In the genomic region with DNA sequence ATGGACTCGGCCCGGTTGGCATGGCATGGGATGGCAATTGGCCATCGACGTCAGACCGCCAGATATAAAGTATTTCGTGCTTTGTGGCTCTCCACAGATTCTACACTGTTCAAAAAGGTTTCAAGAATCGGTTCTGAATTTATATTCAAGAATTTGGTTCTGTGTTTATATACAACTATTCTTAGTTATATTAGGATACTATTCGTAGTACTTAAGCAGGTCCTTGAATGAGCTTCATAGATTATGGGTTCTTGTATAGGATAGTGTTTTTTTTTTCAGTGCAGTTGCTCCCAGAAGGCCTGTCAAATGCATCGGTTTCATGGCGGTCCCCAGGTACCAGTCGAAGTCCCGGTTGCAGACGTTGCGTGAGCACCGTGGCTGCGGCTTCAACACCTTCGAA, we compare ENCODE assay signal across 1 fruit fly cellular context.
TF ChIP-seq lines count a peak whose summit lies in the region.

No protein-coding gene starts in this region.

TF ChIP-seq in whole organism, embryonic, 481 proteins besides CTCF, POLR2A, EP300 and RAD21 (continued from another document):
- TF ChIP-seq CG1529 (GFP tag; optimal IDR thresholded peaks at IDR 0.05; lab: Kevin White, UChicago) (no peak), pnt (GFP tag; optimal IDR thresholded peaks at IDR 0.05; lab: Kevin White, UChicago) (no peak), Sry-β (GFP tag; optimal IDR thresholded peaks at IDR 0.05; lab: Kevin White, UChicago) (no peak), CG30431 (GFP tag; optimal IDR thresholded peaks at IDR 0.05; lab: Kevin White, UChicago) (peak; percentile 3), CG18262 (tag; optimal IDR thresholded peaks at IDR 0.05; lab: Kevin White, UChicago) (peak; percentile 45), CG4820 (GFP tag; optimal IDR thresholded peaks at IDR 0.05; lab: Kevin White, UChicago) (peak; percentile 35), CG1602 (GFP tag; optimal IDR thresholded peaks at IDR 0.05; lab: Kevin White, UChicago) (peak; percentile 5), CG3065 (GFP tag; optimal IDR thresholded peaks at IDR 0.05; lab: Kevin White, UChicago) (no peak), Xbp1 (GFP tag; optimal IDR thresholded peaks at IDR 0.05; lab: Kevin White, UChicago) (peak; percentile 37), CG4404 (GFP tag; IDR thresholded peaks at IDR 0.05; lab: Robert Waterston, UW) (peak; percentile 51), bowl (GFP tag; IDR thresholded peaks at IDR 0.05; lab: Robert Waterston, UW) (no peak), so (GFP tag; IDR thresholded peaks at IDR 0.05; lab: Robert Waterston, UW) (no peak), YL-1 (GFP tag; optimal IDR thresholded peaks at IDR 0.05; lab: Kevin White, UChicago) (no peak), CG10979 (tag; optimal IDR thresholded peaks at IDR 0.05; lab: Kevin White, UChicago) (peak; percentile 43), gem (tag; optimal IDR thresholded peaks at IDR 0.05; lab: Kevin White, UChicago) (peak; percentile 39), CG17385 (GFP tag; optimal IDR thresholded peaks at IDR 0.05; lab: Kevin White, UChicago) (no peak), Drgx (GFP tag; IDR thresholded peaks at IDR 0.05; lab: Robert Waterston, UW) (peak; percentile 79), ham (GFP tag; IDR thresholded peaks at IDR 0.05; lab: Robert Waterston, UW) (no peak), Pdp1 (GFP tag; optimal IDR thresholded peaks at IDR 0.05; lab: Kevin White, UChicago) (peak in 1 of 2 experiments; percentile 14), klu (GFP tag; IDR thresholded peaks at IDR 0.05; lab: Robert Waterston, UW) (no peak), trem (tag; optimal IDR thresholded peaks at IDR 0.05; lab: Kevin White, UChicago) (no peak), Trl (optimal IDR thresholded peaks at IDR 0.05; lab: Kevin White, UChicago) (no peak), Trl (GFP tag; optimal IDR thresholded peaks at IDR 0.05; lab: Kevin White, UChicago) (no peak), CG12769 (tag; optimal IDR thresholded peaks at IDR 0.05; lab: Kevin White, UChicago) (no peak), CG2116 (GFP tag; optimal IDR thresholded peaks at IDR 0.05; lab: Kevin White, UChicago) (no peak), lola (GFP tag; optimal IDR thresholded peaks at IDR 0.05; lab: Kevin White, UChicago) (peak in 1 of 3 experiments; percentile 41), ci (GFP tag; IDR thresholded peaks at IDR 0.05; lab: Robert Waterston, UW) (0 out of 3 replicates have a peak, but pooled peaks have one; percentile 19), org-1 (GFP tag; optimal IDR thresholded peaks at IDR 0.05; lab: Kevin White, UChicago) (no peak), Hr39 (optimal IDR thresholded peaks at IDR 0.05; lab: Kevin White, UChicago) (no peak), Awh (GFP tag; IDR thresholded peaks at IDR 0.05; lab: Robert Waterston, UW) (peak; percentile 30; the same call in 1 of the 2 replicates), pum (GFP tag; optimal IDR thresholded peaks at IDR 0.05; lab: Kevin White, UChicago) (peak; percentile 16), Blimp-1 (GFP tag; optimal IDR thresholded peaks at IDR 0.05; lab: Kevin White, UChicago) (peak; percentile 33), lbe (GFP tag; optimal IDR thresholded peaks at IDR 0.05; lab: Kevin White, UChicago) (peak; percentile 93), C15 (GFP tag; IDR thresholded peaks at IDR 0.05; lab: Robert Waterston, UW) (no peak), Side (GFP tag; optimal IDR thresholded peaks at IDR 0.05; lab: Kevin White, UChicago) (no peak), dysf (GFP tag; IDR thresholded peaks at IDR 0.05; lab: Robert Waterston, UW) (no peak), unpg (GFP tag; optimal IDR thresholded peaks at IDR 0.05; lab: Kevin White, UChicago) (peak; percentile 30), CG10209 (GFP tag; optimal IDR thresholded peaks at IDR 0.05; lab: Kevin White, UChicago) (no peak), pros (GFP tag; optimal IDR thresholded peaks at IDR 0.05; lab: Kevin White, UChicago) (no peak), chif (GFP tag; optimal IDR thresholded peaks at IDR 0.05; lab: Kevin White, UChicago) (peak; percentile 15 to 29), Abd-B (GFP tag; optimal IDR thresholded peaks at IDR 0.05; lab: Kevin White, UChicago) (no peak), CG31388 (GFP tag; optimal IDR thresholded peaks at IDR 0.05; lab: Kevin White, UChicago) (no peak), nom (GFP tag; optimal IDR thresholded peaks at IDR 0.05; lab: Kevin White, UChicago) (peak; percentile 82), HLHmδ (GFP tag; optimal IDR thresholded peaks at IDR 0.05; lab: Kevin White, UChicago) (no peak), sqz (GFP tag; optimal IDR thresholded peaks at IDR 0.05; lab: Kevin White, UChicago) (no peak), Sox102F (GFP tag; optimal IDR thresholded peaks at IDR 0.05; lab: Kevin White, UChicago) (no peak), CG16815 (GFP tag; optimal IDR thresholded peaks at IDR 0.05; lab: Kevin White, UChicago) (peak; percentile 9), CG31441 (GFP tag; IDR thresholded peaks at IDR 0.05; lab: Robert Waterston, UW) (peak; percentile 33; the same call in 1 of the 2 replicates), ttk (GFP tag; IDR thresholded peaks at IDR 0.05; lab: Robert Waterston, UW) (no peak), nmo (GFP tag; optimal IDR thresholded peaks at IDR 0.05; lab: Kevin White, UChicago) (peak; percentile 20), CG4424 (GFP tag; optimal IDR thresholded peaks at IDR 0.05; lab: Kevin White, UChicago) (peak; percentile 21), sens (GFP tag; lab: Kevin White, UChicago) (peak; percentile 61), CG1233 (GFP tag; optimal IDR thresholded peaks at IDR 0.05; lab: Kevin White, UChicago) (no peak), Ravus (GFP tag; IDR thresholded peaks at IDR 0.05; lab: Robert Waterston, UW) (no peak), Xrp1 (GFP tag; IDR thresholded peaks at IDR 0.05; lab: Robert Waterston, UW) (peak; percentile 56; the same call in 1 of the 2 replicates), Nf-YC (tag; optimal IDR thresholded peaks at IDR 0.05; lab: Kevin White, UChicago) (no peak), CG11504 (tag; optimal IDR thresholded peaks at IDR 0.05; lab: Kevin White, UChicago) (peak; percentile 16), CG8388 (GFP tag; optimal IDR thresholded peaks at IDR 0.05; lab: Kevin White, UChicago) (peak; percentile 5), row (GFP tag; IDR thresholded peaks at IDR 0.05; lab: Robert Waterston, UW) (no peak), ewg (GFP tag; optimal IDR thresholded peaks at IDR 0.05; lab: Kevin White, UChicago) (no peak), btn (GFP tag; optimal IDR thresholded peaks at IDR 0.05; lab: Kevin White, UChicago) (no peak), B-H2 (GFP tag; optimal IDR thresholded peaks at IDR 0.05; lab: Kevin White, UChicago) (no peak), gt (GFP tag; IDR thresholded peaks at IDR 0.05; lab: Robert Waterston, UW) (0 out of 2 replicates have a peak, but pooled peaks have one; percentile 18), CG2889 (GFP tag; IDR thresholded peaks at IDR 0.05; lab: Robert Waterston, UW) (no peak), Dbx (GFP tag; IDR thresholded peaks at IDR 0.05; lab: Robert Waterston, UW) (no peak), CG6254 (GFP tag; optimal IDR thresholded peaks at IDR 0.05; lab: Kevin White, UChicago) (peak; percentile 8), CG17359 (tag; optimal IDR thresholded peaks at IDR 0.05; lab: Kevin White, UChicago) (peak; percentile 19), CG12391 (tag; optimal IDR thresholded peaks at IDR 0.05; lab: Kevin White, UChicago) (peak; percentile 7), Oli (tag; optimal IDR thresholded peaks at IDR 0.05; lab: Kevin White, UChicago) (peak; percentile 34), CG17328 (GFP tag; IDR thresholded peaks at IDR 0.05; lab: Robert Waterston, UW) (peak; percentile 26; the same call in 1 of the 2 replicates), run (tag; optimal IDR thresholded peaks at IDR 0.05; lab: Kevin White, UChicago) (no peak), ranshi (GFP tag; IDR thresholded peaks at IDR 0.05; lab: Robert Waterston, UW) (peak; percentile 32; the same call in 1 of the 2 replicates), dmrt11E (tag; optimal IDR thresholded peaks at IDR 0.05; lab: Kevin White, UChicago) (peak; percentile 61), jumu (GFP tag; optimal IDR thresholded peaks at IDR 0.05; lab: Kevin White, UChicago) (no peak), bsh (GFP tag; optimal IDR thresholded peaks at IDR 0.05; lab: Kevin White, UChicago) (peak; percentile 38 to 81), Six4 (GFP tag; optimal IDR thresholded peaks at IDR 0.05; lab: Kevin White, UChicago) (no peak), br (optimal IDR thresholded peaks at IDR 0.05; lab: Kevin White, UChicago) (no peak), lilli (GFP tag; optimal IDR thresholded peaks at IDR 0.05; lab: Kevin White, UChicago) (no peak), CG6683 (GFP tag; optimal IDR thresholded peaks at IDR 0.05; lab: Kevin White, UChicago) (no peak), CG9727 (GFP tag; optimal IDR thresholded peaks at IDR 0.05; lab: Kevin White, UChicago) (peak; percentile 36), CG17568 (GFP tag; optimal IDR thresholded peaks at IDR 0.05; lab: Kevin White, UChicago) (no peak)
TF ChIP-seq in whole organism, embryonic: peak in this region for 62.
